Worm (Caenorhabditis elegans) whole organism, young adult: ENCODE data around the gene gei-15.

Experiments used
- K11D2.4 ChIP-seq: fragments of 200-800 bp; sonication (Bioruptor generic); IDR thresholded peaks from 2 replicates; pipeline ENCODE4 v1.3.6; 2022; ENCODE audit warnings: missing genetic modification reagents, missing genetic modification characterization, missing compliant biosample characterization
- ama-1 ChIP-seq, 3 experiments: fragments of 150-350 bp in 1 of 3; sonication (generic microtip) in 2 of 3; optimal IDR thresholded peaks; 2 replicates each; lab custom pipeline; 2014 to 2018; ENCODE audit warnings: missing biosample characterization in 2 of 3, missing genetic modification characterization in 2 of 3, missing genetic modification reagents in 2 of 3
- fkh-3 ChIP-seq: sonication (generic microtip); optimal IDR thresholded peaks from 2 replicates; lab custom pipeline; 2016; ENCODE audit warnings: mild to moderate bottlenecking, missing genetic modification characterization, missing compliant biosample characterization
- him-1 ChIP-seq: sonication (generic microtip); optimal IDR thresholded peaks from 2 replicates; lab custom pipeline; 2016; ENCODE audit warnings: missing genotype, missing genetic modification reagents, missing genetic modification characterization, missing compliant biosample characterization

DNA sequence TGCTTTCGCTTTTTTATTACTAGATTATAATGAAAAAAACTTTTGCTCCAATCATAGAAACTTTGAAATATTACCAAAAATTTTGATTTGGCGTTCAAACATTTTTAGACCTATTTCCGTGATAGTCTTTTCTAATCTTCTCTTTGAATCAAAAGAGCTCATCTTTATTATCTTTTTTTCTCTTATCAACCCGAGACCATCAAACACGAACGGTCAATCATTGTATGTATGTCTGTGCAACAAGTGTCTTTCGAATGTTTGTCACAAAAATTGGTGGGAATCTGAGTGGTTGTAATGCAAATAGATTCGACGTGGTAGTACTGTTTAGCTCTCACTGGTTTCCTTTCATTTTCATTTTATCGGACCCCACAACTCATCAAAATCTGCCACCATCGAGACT lies 23.3 kb downstream of the gei-15 start, which contains the start of gene M03A8.3:
- TF ChIP-seq him-1 = no peak
- TF ChIP-seq fkh-3 (tag; lab: Kevin White, UChicago) = no peak
- no peak for TF ChIP-seq K11D2.4 (GFP tag; lab: Robert Waterston, UW)
- no peak for TF ChIP-seq ama-1 (optimal IDR thresholded peaks at IDR 0.05; lab: Kevin White, UChicago)
- TF ChIP-seq ama-1 (GFP tag; optimal IDR thresholded peaks at IDR 0.05; lab: Kevin White, UChicago) = no peak
